Worm (Caenorhabditis elegans): ENCODE data around the gene ugt-29.

ce11 chrV:743348-743747 lies 44.0 kb upstream of the ugt-29 start, which contains the start of gene str-134:
- TF ChIP-seq lin-39 (tag; optimal IDR thresholded peaks at IDR 0.05) = no peak
- TF ChIP-seq R02D3.7 (tag; optimal IDR thresholded peaks at IDR 0.05) = no peak
- no peak for TF ChIP-seq dmd-6 (GFP tag; IDR thresholded peaks at IDR 0.05)
- TF ChIP-seq ceh-28 (tag; optimal IDR thresholded peaks at IDR 0.05) = no peak
- TF ChIP-seq lir-3 (tag; optimal IDR thresholded peaks at IDR 0.05) = no peak
- no peak for TF ChIP-seq fos-1 (tag; optimal IDR thresholded peaks at IDR 0.05)
- TF ChIP-seq F44E2.7 (GFP tag; IDR thresholded peaks at IDR 0.05) = no peak
- no peak for TF ChIP-seq tra-1 (GFP tag; IDR thresholded peaks at IDR 0.05)
- TF ChIP-seq dpl-1 (GFP tag; optimal IDR thresholded peaks at IDR 0.05) = no peak
- no peak for TF ChIP-seq lin-15B (tag; optimal IDR thresholded peaks at IDR 0.05)
